Fruit fly (Drosophila melanogaster) whole organism, wandering third instar larva: ENCODE results near the gene CG14229.

Experiments used
- GATAd ChIP-seq: sonication (Bioruptor generic); optimal IDR thresholded peaks from 2 replicates; lab custom pipeline; 2016; ENCODE audit warnings: missing biosample characterization, missing genetic modification characterization
- N ChIP-seq: fragments of >200 bp; optimal IDR thresholded peaks from 2 replicates; lab custom pipeline; 2018; ENCODE audit warnings: missing biosample characterization, missing external identifiers, missing genetic modification characterization
- OdsH ChIP-seq: fragments of 200-800 bp; sonication (Bioruptor generic); optimal IDR thresholded peaks from 2 replicates; lab custom pipeline; 2016; ENCODE audit warnings: missing biosample characterization, mild to moderate bottlenecking, missing genetic modification characterization
- Sp1 ChIP-seq: fragments of 200-800 bp; sonication (Bioruptor generic); optimal IDR thresholded peaks from 3 replicates; lab custom pipeline; 2019; ENCODE audit warnings: missing biosample characterization, mild to moderate bottlenecking, missing genetic modification characterization, moderate library complexity
- pan ChIP-seq: fragments of >200 bp; optimal IDR thresholded peaks from 2 replicates; lab custom pipeline; 2017
- psq ChIP-seq: fragments of 200-800 bp; sonication (Bioruptor generic); optimal IDR thresholded peaks from 3 replicates; lab custom pipeline; 2017; ENCODE audit warnings: missing biosample characterization, mild to moderate bottlenecking, missing genetic modification characterization, moderate library complexity
- woc ChIP-seq: sonication (Bioruptor generic); optimal IDR thresholded peaks from 2 replicates; lab custom pipeline; 2016; ENCODE audit warnings: missing biosample characterization, mild to moderate bottlenecking, missing genetic modification characterization

dm6 chrX:19701611-19702010 lies 6.6 kb upstream of the CG14229 start, which contains the start of gene Tcs4:
- TF ChIP-seq GATAd = no peak
- no peak for TF ChIP-seq woc (GFP tag; lab: Kevin White, UChicago)
- no peak for TF ChIP-seq pan (lab: Kevin White, UChicago)
- TF ChIP-seq psq (GFP tag; lab: Kevin White, UChicago) = no peak
- peak; percentile 0 for TF ChIP-seq Sp1 (GFP tag; lab: Kevin White, UChicago)
- TF ChIP-seq OdsH (GFP tag; lab: Kevin White, UChicago) = no peak
- no peak for TF ChIP-seq N (GFP tag; lab: Kevin White, UChicago)
